Worm (Caenorhabditis elegans): ENCODE results near the gene F43G6.8.

DNA sequence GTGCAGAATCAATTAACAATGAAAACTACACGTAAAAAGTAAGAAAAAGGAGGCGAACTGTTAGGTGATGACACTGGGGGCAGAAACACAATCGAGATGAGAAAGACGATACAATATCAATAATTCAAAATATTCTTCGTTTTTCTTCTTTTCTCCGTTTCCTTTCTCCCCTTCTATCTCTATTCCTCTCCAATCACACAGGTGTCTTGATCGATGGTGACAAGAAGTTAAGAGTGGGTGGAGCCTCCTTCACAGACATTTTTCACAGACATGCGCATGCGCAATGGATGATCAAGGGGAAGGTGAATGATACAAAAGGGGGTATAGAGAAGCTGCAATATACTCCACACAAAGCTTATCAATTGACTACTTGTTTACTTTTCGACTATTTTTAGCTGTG is 40.9 kb upstream of the F43G6.8 start:
- TF ChIP-seq cog-1 (tag; optimal IDR thresholded peaks at IDR 0.05) (no peak), T22C8.4 (GFP tag; IDR thresholded peaks at IDR 0.05) (no peak), flt-1 (GFP tag; IDR thresholded peaks at IDR 0.05) (no peak), ztf-23 (GFP tag; IDR thresholded peaks at IDR 0.05) (no peak), tab-1 (GFP tag; IDR thresholded peaks at IDR 0.05) (no peak), ref-1 (GFP tag; conservative IDR thresholded peaks at IDR 0.05) (no peak)

Data from whole organism, midembryonic.